Fruit fly (Drosophila melanogaster) S2 (cell line): ENCODE measurements around the gene CG17666.

Experiments
- CG8478 ChIP-seq: fragments of >200 bp; optimal IDR thresholded peaks from 2 replicates; lab custom pipeline; 2018
- CTCF ChIP-seq, 2 experiments: fragments of >200 bp; optimal IDR thresholded peaks; 2 replicates each; lab custom pipeline; 2018

Gene CG17666

DNA sequence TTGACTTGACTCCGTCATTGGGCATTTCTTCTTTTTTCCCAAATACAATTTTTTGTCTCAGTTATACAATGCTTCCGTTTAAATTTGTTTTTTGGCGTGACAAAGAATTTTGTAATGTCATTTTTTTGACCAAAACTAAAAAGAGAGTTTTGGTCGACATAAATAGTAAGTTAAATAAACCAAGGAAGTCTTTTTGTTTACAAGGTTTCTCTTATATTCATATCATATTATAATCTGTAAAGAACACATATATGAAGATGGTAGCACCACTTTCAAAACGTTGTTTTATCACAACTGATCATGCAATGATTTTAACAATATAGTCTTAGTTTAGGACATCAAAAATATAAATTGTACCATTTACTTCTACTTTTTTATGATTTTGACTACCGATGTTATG, at the start of gene CG17666, which contains the start of gene CG10969:
Gene CG17666 (plus strand): TSS at position 329 of the 400 bp plus-strand sequence.
Gene CG10969 (minus strand): TSS at position 101 of the 400 bp plus-strand sequence.
- TF ChIP-seq CTCF (optimal IDR thresholded peaks at IDR 0.05; lab: Kevin White, UChicago): no peak
- TF ChIP-seq CG8478 (lab: Kevin White, UChicago): no peak

- TF ChIP-seq CTCF (optimal IDR thresholded peaks at IDR 0.05; lab: Kevin White, UChicago) (peak in 1 of 2 experiments; percentile 18), CG8478 (lab: Kevin White, UChicago) (no peak)
Measured at dm6 chr3L:12732742-12733141, 48.4 kb upstream of the CG17666 start.

DNA sequence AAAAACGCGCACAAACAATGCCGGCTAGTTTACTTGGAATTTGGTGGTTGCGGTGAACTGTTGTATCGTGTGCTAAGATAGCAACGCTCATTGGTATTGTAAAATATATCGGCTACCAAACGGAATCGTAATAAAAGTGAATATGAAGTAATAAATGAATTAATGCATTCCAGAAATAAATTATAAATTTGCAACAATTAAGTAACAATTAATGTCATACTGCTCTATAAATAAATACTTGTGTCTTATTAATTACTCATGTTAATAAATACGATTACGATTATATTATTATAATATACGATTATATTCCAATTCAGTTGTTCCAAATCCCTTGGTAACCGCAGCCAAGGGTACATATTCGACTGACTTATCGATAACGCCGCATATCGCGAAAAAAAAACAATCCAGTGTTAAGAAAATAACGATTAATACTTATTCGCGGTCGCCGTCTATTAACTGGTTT, 46.5 kb upstream of the CG17666 start, which contains the start of the genes SmD1 and Ptp69D:
Gene SmD1 (minus strand): TSS at position 62 of the 463 bp plus-strand sequence.
Gene Ptp69D (plus strand): TSS at position 396 of the 463 bp plus-strand sequence.
- TF ChIP-seq CTCF (optimal IDR thresholded peaks at IDR 0.05; lab: Kevin White, UChicago) (no peak), CG8478 (lab: Kevin White, UChicago) (no peak)

DNA sequence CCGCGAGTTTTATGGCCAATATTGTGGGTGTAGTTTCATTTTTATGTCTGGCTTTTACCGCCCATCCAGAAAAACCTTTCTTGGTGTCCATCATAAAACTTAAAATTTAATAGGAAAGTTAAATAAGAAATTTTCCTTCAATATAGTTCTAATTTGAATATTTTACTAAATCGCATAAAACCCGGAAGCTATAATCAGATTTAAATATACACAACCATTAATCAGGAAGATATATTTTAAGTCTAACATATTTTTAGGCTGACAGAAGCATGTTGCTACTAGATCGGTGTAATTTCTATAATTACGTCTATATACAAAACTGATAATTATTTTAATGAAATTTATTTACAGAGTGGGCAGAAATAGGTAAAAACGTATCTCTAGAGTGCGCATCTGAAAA, 45.4 kb upstream of the CG17666 start:
- no peak for TF ChIP-seq CG8478 (lab: Kevin White, UChicago)
- TF ChIP-seq CTCF (optimal IDR thresholded peaks at IDR 0.05; lab: Kevin White, UChicago): no peak

DNA sequence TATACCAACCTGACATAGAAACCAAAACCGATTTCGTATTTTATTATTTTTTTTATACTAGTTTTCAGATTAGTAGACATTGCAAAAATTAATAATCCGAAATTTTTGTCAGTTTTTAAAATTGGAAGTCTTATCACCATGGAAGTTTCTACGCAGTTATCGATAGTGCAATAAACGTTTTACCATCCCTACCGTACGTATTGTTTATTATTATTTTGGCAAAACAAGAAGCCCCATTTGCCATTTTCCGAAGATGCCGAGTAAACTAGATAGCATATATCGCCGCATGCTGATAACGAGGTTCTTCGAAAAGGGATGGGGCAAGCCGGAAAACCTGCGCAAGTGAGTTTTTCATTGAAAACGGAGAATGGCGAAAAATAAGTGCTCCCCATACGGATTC, 39.5 kb upstream of the CG17666 start, which contains the start of gene CG32112:
Gene CG32112 (plus strand): TSS at position 111 of the 400 bp plus-strand sequence.
- TF ChIP-seq CTCF (optimal IDR thresholded peaks at IDR 0.05; lab: Kevin White, UChicago) (no peak), CG8478 (lab: Kevin White, UChicago) (no peak)

dm6 chr3L:12745121-12745770, 35.9 kb upstream of the CG17666 start, which contains the start of gene CG32109:
Gene CG32109, plus strand, starts transcription at chr3L:12745344.
- TF ChIP-seq CTCF (optimal IDR thresholded peaks at IDR 0.05; lab: Kevin White, UChicago) (no peak), CG8478 (lab: Kevin White, UChicago) (no peak)

- no peak for TF ChIP-seq CG8478 (lab: Kevin White, UChicago)
- no peak for TF ChIP-seq CTCF (optimal IDR thresholded peaks at IDR 0.05; lab: Kevin White, UChicago)
Measured at dm6 chr3L:12746241-12746640, 34.9 kb upstream of the CG17666 start.

DNA sequence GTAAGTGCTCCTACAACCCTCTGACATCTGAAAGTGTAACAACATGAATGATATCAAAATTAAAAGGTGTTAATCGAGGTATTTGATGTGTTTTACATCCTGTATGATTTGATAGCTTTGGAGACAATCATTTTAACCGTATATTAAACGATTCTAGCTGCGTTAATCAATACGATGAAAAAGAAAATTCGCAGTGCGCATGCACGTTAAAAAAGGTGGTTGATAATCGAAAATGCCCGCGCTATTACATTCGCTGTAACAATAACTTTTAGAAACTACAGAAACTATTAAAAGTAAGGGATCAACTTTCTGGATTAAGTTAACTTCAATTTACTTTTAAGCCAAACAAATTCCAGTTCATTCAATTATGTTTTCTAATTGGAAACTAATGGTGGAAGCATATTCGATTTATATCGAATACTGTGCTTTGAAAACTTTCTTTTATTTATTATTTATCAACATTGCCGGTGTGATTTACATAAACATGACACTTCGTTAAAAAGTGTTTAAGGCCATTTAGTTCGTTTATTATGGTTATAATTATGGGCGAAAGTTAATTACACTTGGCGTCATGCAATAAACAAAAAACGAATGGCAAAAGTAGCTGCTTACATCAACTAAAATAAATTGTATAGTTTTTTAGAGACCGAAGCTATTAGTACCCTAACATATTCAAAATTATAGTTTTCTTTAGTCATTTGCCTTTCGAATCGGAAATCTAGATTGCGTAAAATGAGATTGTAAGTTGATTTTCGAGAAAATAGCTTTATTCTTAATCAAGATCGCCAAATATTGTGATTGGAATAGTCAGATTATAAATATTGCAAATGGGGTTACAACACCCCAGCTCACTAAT, 32.2 kb upstream of the CG17666 start:
- TF ChIP-seq CTCF (optimal IDR thresholded peaks at IDR 0.05; lab: Kevin White, UChicago) (no peak), CG8478 (lab: Kevin White, UChicago) (no peak)

- TF ChIP-seq CG8478 (lab: Kevin White, UChicago): no peak
- TF ChIP-seq CTCF (optimal IDR thresholded peaks at IDR 0.05; lab: Kevin White, UChicago): no peak
Measured at dm6 chr3L:12749567-12750535, 31.3 kb upstream of the CG17666 start, which contains the start of the genes Klc and CG10984. Gene Klc, minus strand, starts transcription at chr3L:12750056. Gene CG10984, plus strand, starts transcription at chr3L:12750119.

dm6 chr3L:12754769-12755189, 26.3 kb upstream of the CG17666 start, which contains the start of the genes CG10973 and Vps13D:
Gene CG10973, minus strand, starts transcription at chr3L:12754774.
Gene Vps13D, plus strand, starts transcription at chr3L:12755049.
- no peak for TF ChIP-seq CG8478 (lab: Kevin White, UChicago)
- TF ChIP-seq CTCF (optimal IDR thresholded peaks at IDR 0.05; lab: Kevin White, UChicago): no peak

DNA sequence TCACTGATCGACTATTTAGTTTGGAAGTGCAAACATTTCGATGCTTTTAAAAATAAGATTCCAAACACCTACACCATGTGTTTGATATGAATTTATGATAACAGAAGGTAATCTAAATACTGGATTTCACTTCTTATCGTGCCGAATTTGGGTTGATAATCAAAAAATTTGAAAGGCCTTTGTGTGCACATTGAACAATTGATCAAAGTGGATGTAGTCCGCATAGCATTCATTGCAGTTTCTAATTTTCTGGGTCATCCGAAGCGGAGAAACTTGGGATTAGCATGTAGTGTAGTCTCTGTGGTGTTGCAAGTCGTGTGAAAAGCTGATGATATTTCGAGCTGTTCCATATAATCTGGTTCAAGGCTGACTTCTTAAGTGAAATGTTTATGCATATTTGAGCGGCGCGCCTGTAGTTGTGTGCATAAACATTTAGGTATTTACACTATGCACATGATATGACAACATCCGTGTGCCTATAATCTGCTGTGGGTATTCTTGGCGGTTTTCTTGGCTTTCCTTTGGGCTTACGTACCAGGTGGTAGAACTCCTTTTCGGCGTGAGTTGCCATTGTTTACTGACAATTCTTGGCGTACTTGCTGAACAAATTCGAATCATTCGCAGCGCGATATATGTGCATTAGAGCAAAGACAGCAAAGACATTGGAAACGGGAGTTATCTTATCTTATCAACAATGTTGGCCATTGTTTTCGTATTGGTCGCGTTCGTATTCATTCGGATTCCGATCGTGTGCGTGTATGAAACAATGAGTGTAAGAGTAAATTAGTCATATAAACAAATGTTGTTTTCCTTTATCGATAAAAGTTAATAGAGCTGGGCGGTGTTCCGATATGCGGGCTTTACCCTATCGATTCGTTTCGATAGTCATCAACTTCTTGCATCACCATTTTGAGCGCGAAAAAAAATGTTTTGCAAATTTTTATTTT, 8.1 kb upstream of the CG17666 start, which contains the start of gene Hip1:
Gene Hip1 (minus strand): TSS at position 834 of the 947 bp plus-strand sequence.
- TF ChIP-seq CG8478 (lab: Kevin White, UChicago) (no peak), CTCF (optimal IDR thresholded peaks at IDR 0.05; lab: Kevin White, UChicago) (no peak)

- TF ChIP-seq CTCF (optimal IDR thresholded peaks at IDR 0.05; lab: Kevin White, UChicago) (no peak), CG8478 (lab: Kevin White, UChicago) (no peak)
Measured at dm6 chr3L:12778616-12779015, 2.5 kb upstream of the CG17666 start, which contains the start of gene CG32106. Gene CG32106, minus strand, starts transcription at chr3L:12778716.
